Fruit fly (Drosophila melanogaster) whole organism, adult: Measurements from ENCODE around the gene GstD10.
A peak's percentile ranks its signal among the peaks of the same experiment; 100 is the strongest.

ENCODE experiments used
- CG11617 ChIP-seq: fragments of 200-800 bp; sonication (Bioruptor generic); optimal IDR thresholded peaks from 2 replicates; lab custom pipeline; 2017; ENCODE audit warnings: mild to moderate bottlenecking, missing biosample characterization, missing genetic modification reagents, missing genetic modification characterization
- CG12768 ChIP-seq: fragments of 200-800 bp; sonication (Bioruptor generic); optimal IDR thresholded peaks from 2 replicates; lab custom pipeline; 2017; ENCODE audit warnings: missing biosample characterization, missing genetic modification characterization, mild to moderate bottlenecking, moderate library complexity, missing genetic modification reagents
- CG14711 ChIP-seq: fragments of 200-800 bp; sonication (Bioruptor generic); optimal IDR thresholded peaks from 2 replicates; lab custom pipeline; 2018; ENCODE audit warnings: missing biosample characterization, mild to moderate bottlenecking, missing genetic modification characterization, moderate library complexity
- CG1620 ChIP-seq: fragments of 200-800 bp; sonication (Bioruptor generic); optimal IDR thresholded peaks from 2 replicates; lab custom pipeline; 2016; ENCODE audit warnings: missing biosample characterization, missing genetic modification characterization
- CG33017 ChIP-seq: fragments of 200-800 bp; sonication (Bioruptor generic); optimal IDR thresholded peaks from 2 replicates; lab custom pipeline; 2018; ENCODE audit warnings: missing biosample characterization, mild to moderate bottlenecking, missing genetic modification characterization, moderate library complexity
- CG5204 ChIP-seq: fragments of 200-800 bp; sonication (Bioruptor generic); optimal IDR thresholded peaks from 2 replicates; lab custom pipeline; 2016; ENCODE audit warnings: missing biosample characterization, missing genetic modification characterization
- CG7045 ChIP-seq: fragments of 200-800 bp; sonication (Bioruptor generic); optimal IDR thresholded peaks from 2 replicates; lab custom pipeline; 2017; ENCODE audit warnings: missing biosample characterization, mild to moderate bottlenecking, missing genetic modification characterization
- CG7101 ChIP-seq: fragments of 200-800 bp; sonication (Bioruptor generic); optimal IDR thresholded peaks from 2 replicates; lab custom pipeline; 2018; ENCODE audit warnings: missing biosample characterization, mild to moderate bottlenecking, missing genetic modification characterization, moderate library complexity
- Clk ChIP-seq: fragments of 200-800 bp; sonication (Bioruptor generic); optimal IDR thresholded peaks from 2 replicates; lab custom pipeline; 2017; ENCODE audit warnings: missing biosample characterization, missing genetic modification characterization
- Crg-1 ChIP-seq: fragments of 200-800 bp; sonication (Bioruptor generic); optimal IDR thresholded peaks from 2 replicates; lab custom pipeline; 2016; ENCODE audit warnings: missing biosample characterization, missing genetic modification characterization
- Hr96 ChIP-seq: fragments of 200-800 bp; sonication (Bioruptor generic); optimal IDR thresholded peaks from 2 replicates; lab custom pipeline; 2016; ENCODE audit warnings: missing biosample characterization, missing genetic modification characterization
- Mnt ChIP-seq: fragments of 200-800 bp; sonication (Bioruptor generic); optimal IDR thresholded peaks from 2 replicates; lab custom pipeline; 2016; ENCODE audit warnings: missing biosample characterization, mild to moderate bottlenecking, missing genetic modification characterization
- bab1 ChIP-seq: fragments of 200-800 bp; sonication (Bioruptor generic); optimal IDR thresholded peaks from 3 replicates; lab custom pipeline; 2019; ENCODE audit warnings: missing biosample characterization, mild to moderate bottlenecking, missing genetic modification characterization, moderate library complexity
- cic ChIP-seq: fragments of 200-800 bp; sonication (Bioruptor generic); optimal IDR thresholded peaks from 2 replicates; lab custom pipeline; 2017; ENCODE audit warnings: missing biosample characterization, mild to moderate bottlenecking, missing genetic modification characterization, moderate library complexity
- cnc ChIP-seq, 2 experiments: fragments of >200 bp; optimal IDR thresholded peaks; 2 replicates each; lab custom pipeline; 2017
- kay ChIP-seq: fragments of 200-800 bp; sonication (Bioruptor generic); peaks from one replicate; lab custom pipeline; 2016; ENCODE audit warnings: missing biosample characterization, missing genetic modification characterization, borderline replicate concordance
- ovo ChIP-seq: fragments of 200-800 bp; sonication (Bioruptor generic); optimal IDR thresholded peaks from 2 replicates; lab custom pipeline; 2016; ENCODE audit warnings: missing biosample characterization, missing genetic modification characterization
- pad ChIP-seq: fragments of 200-800 bp; sonication (Bioruptor generic); optimal IDR thresholded peaks from 3 replicates; lab custom pipeline; 2017; ENCODE audit warnings: missing biosample characterization, missing genetic modification characterization, mild to moderate bottlenecking, moderate library complexity, missing genetic modification reagents
- tj ChIP-seq: fragments of 200-800 bp; sonication (Bioruptor generic); optimal IDR thresholded peaks from 3 replicates; lab custom pipeline; 2017; ENCODE audit warnings: missing biosample characterization, mild to moderate bottlenecking, missing genetic modification characterization, moderate library complexity
- toe ChIP-seq: fragments of 200-800 bp; sonication (Bioruptor generic); optimal IDR thresholded peaks from 2 replicates; lab custom pipeline; 2016; ENCODE audit warnings: missing biosample characterization, missing genetic modification characterization

Gene GstD10

dm6 chr3R:12367464-12367863 is 1.9 kb upstream of the GstD10 start, which contains the start of gene GstD9:
GstD9 (minus strand) TSS chr3R:12367564.
- no peak for TF ChIP-seq Clk
- no peak for TF ChIP-seq CG14711 (tag; lab: Kevin White, UChicago)
- no peak for TF ChIP-seq CG33017 (tag; lab: Kevin White, UChicago)
- no peak for TF ChIP-seq tj (GFP tag; lab: Kevin White, UChicago)
- TF ChIP-seq cic (GFP tag; lab: Kevin White, UChicago) = no peak
- TF ChIP-seq CG11617 = no peak
- TF ChIP-seq Hr96 (GFP tag; lab: Kevin White, UChicago) = no peak
- TF ChIP-seq pad (GFP tag; lab: Kevin White, UChicago) = no peak
- TF ChIP-seq Crg-1 = no peak
- no peak for TF ChIP-seq ovo (GFP tag; lab: Kevin White, UChicago)
- no peak for TF ChIP-seq CG7045 (GFP tag; lab: Kevin White, UChicago)
- no peak for TF ChIP-seq cnc (optimal IDR thresholded peaks at IDR 0.05; lab: Kevin White, UChicago)

dm6 chr3R:12365887-12366286 is 352 bp upstream of the GstD10 start:
- TF ChIP-seq kay (GFP tag; lab: Kevin White, UChicago) (peak; percentile 8), cic (GFP tag; lab: Kevin White, UChicago) (peak; percentile 26), CG7101 (tag; lab: Kevin White, UChicago) (no peak)

dm6 chr3R:12364580-12364979 is 955 bp downstream of the GstD10 start, which contains the start of gene Tim17a1:
Tim17a1 (minus strand) TSS chr3R:12364680.
- TF ChIP-seq CG7045 (GFP tag; lab: Kevin White, UChicago) = no peak
- no peak for TF ChIP-seq tj (GFP tag; lab: Kevin White, UChicago)
- TF ChIP-seq CG1620 (GFP tag; lab: Kevin White, UChicago) = no peak

dm6 chr3R:12363544-12363943 is 2.0 kb downstream of the GstD10 start:
- TF ChIP-seq toe (GFP tag; lab: Kevin White, UChicago) (no peak), bab1 (GFP tag; lab: Kevin White, UChicago) (peak; percentile 16), CG12768 (GFP tag; lab: Kevin White, UChicago) (no peak), pad (GFP tag; lab: Kevin White, UChicago) (no peak), CG5204 (GFP tag; lab: Kevin White, UChicago) (no peak)

dm6 chr3R:12361962-12362497 is 3.5 kb downstream of the GstD10 start:
- no peak for TF ChIP-seq CG7045 (GFP tag; lab: Kevin White, UChicago)
- TF ChIP-seq CG7101 (tag; lab: Kevin White, UChicago) = no peak
- no peak for TF ChIP-seq ovo (GFP tag; lab: Kevin White, UChicago)
- no peak for TF ChIP-seq CG11617
- TF ChIP-seq toe (GFP tag; lab: Kevin White, UChicago) = no peak
- TF ChIP-seq CG12768 (GFP tag; lab: Kevin White, UChicago) = no peak

DNA sequence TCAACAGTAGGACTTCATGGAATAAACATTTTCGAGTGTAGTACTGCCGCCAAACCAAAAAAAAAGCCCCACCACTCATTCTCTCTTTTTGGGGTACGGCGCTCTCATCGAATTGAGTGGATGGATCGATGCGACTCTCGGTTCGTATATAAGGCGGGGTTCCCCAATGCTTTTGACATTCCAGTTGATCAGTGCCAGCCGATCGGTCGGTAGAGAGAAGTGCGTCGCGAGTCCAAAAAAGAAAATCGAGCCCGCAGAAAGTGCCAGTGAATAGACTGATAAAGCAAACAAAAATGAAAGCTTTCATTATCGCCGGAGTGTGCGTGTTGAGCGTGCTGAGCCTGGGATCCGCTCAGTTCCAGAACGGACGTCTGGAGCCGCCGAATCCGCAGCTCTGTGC is 5.7 kb downstream of the GstD10 start, which contains the start of gene CG4115:
CG4115 (plus strand) TSS at position 172 of the 400 bp plus-strand sequence.
- TF ChIP-seq toe (GFP tag; lab: Kevin White, UChicago) (no peak), CG33017 (tag; lab: Kevin White, UChicago) (no peak)

DNA sequence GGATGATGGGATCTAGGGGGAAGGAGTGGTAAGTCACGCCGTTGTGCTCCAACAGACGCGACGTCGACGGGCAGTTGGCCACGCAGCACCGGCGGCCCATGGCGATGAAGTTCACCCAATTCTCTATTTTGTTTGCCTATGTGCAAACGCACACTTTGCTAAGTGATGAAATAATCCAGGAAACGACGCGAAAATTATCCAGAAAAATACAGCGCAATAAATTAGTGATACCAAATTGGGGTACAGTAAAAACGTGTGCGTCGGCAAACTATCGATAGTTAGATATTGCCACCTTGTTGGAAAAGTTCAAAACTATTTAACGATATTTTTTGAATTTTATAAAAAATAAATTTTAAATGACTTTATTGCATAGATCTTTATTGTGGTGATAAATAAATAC is 9.5 kb downstream of the GstD10 start, which contains the start of gene MBD-R2:
MBD-R2 (minus strand) TSS at position 222 of the 400 bp plus-strand sequence.
- TF ChIP-seq Crg-1 (no peak), bab1 (GFP tag; lab: Kevin White, UChicago) (peak; percentile 19), Mnt (peak; percentile 31)

DNA sequence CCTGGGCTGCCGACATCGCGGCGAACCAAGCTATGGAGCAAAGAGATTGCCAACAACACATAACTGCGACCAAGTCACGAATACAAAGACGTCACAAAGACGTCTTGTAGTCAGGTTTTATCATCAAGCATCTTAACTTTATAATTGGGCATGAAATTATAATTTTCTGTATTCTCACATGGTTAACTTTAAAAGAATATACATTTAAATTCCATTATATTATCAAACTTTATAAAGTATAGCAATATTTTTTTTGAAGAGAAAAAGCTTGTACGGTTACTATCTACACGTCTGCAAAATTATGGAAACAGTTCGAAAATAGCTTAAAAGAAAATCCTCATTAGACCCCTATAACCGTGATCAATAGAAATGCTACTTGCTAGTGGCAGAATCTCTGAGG is 13.5 kb downstream of the GstD10 start, which contains the start of gene CG10041:
CG10041 (minus strand) TSS at position 101 of the 400 bp plus-strand sequence.
- TF ChIP-seq CG7101 (tag; lab: Kevin White, UChicago) (no peak), pad (GFP tag; lab: Kevin White, UChicago) (no peak), CG7045 (GFP tag; lab: Kevin White, UChicago) (no peak), tj (GFP tag; lab: Kevin White, UChicago) (no peak), CG11617 (no peak), Clk (no peak), cic (GFP tag; lab: Kevin White, UChicago) (no peak), Mnt (no peak), CG12768 (GFP tag; lab: Kevin White, UChicago) (no peak), CG1620 (GFP tag; lab: Kevin White, UChicago) (no peak), cnc (optimal IDR thresholded peaks at IDR 0.05; lab: Kevin White, UChicago) (no peak)
